Worm (Caenorhabditis elegans) whole organism, L2 larva: Measurements from ENCODE around the gene fcd-2.
A peak's percentile ranks its signal among the peaks of the same experiment; 100 is the strongest.

ENCODE experiments used
- C34F6.9 ChIP-seq: fragments of 150-350 bp; optimal IDR thresholded peaks from 2 replicates; lab custom pipeline; 2014; ENCODE audit warnings: missing biosample characterization, missing genetic modification characterization
- F13H6.1 ChIP-seq: sonication (generic microtip); optimal IDR thresholded peaks from 2 replicates; lab custom pipeline; 2016; ENCODE audit warnings: missing genetic modification characterization, missing compliant biosample characterization
- R02D3.7 ChIP-seq: fragments of 150-350 bp; optimal IDR thresholded peaks from 2 replicates; lab custom pipeline; 2014; ENCODE audit warnings: missing biosample characterization, missing genetic modification characterization
- Y55F3AM.14 ChIP-seq: fragments of 200-800 bp; sonication (Bioruptor generic); optimal IDR thresholded peaks from 2 replicates; lab custom pipeline; 2018; ENCODE audit warnings: mild to moderate bottlenecking, missing genetic modification characterization, missing compliant biosample characterization
- ZK546.5 ChIP-seq: sonication (generic microtip); optimal IDR thresholded peaks from 2 replicates; lab custom pipeline; 2017; ENCODE audit warnings: missing biosample characterization, missing genetic modification characterization
- alr-1 ChIP-seq: fragments of 150-350 bp; optimal IDR thresholded peaks from 2 replicates; lab custom pipeline; 2014; ENCODE audit warnings: missing biosample characterization, missing genetic modification characterization
- aly-2 ChIP-seq: fragments of 150-350 bp; optimal IDR thresholded peaks from 2 replicates; lab custom pipeline; 2014; ENCODE audit warnings: missing biosample characterization, missing genetic modification characterization
- ama-1 ChIP-seq: fragments of 150-350 bp; optimal IDR thresholded peaks from 2 replicates; lab custom pipeline; 2018; ENCODE audit warnings: inconsistent platforms
- blmp-1 ChIP-seq: sonication (generic microtip); optimal IDR thresholded peaks from 2 replicates; lab custom pipeline; 2017; ENCODE audit warnings: missing genetic modification characterization, mild to moderate bottlenecking, missing compliant biosample characterization, antibody characterized with exemption, moderate library complexity; ENCODE audit not compliant: insufficient read depth
- ceh-16 ChIP-seq: fragments of 150-350 bp; optimal IDR thresholded peaks from 2 replicates; lab custom pipeline; 2014; ENCODE audit warnings: missing biosample characterization, missing genetic modification characterization
- crh-2 ChIP-seq: sonication (generic microtip); optimal IDR thresholded peaks from 2 replicates; lab custom pipeline; 2017; ENCODE audit warnings: missing biosample characterization, missing genetic modification characterization
- dmd-4 ChIP-seq: sonication (generic microtip); optimal IDR thresholded peaks from 2 replicates; lab custom pipeline; 2017; ENCODE audit warnings: missing biosample characterization, missing genetic modification characterization
- egl-27 ChIP-seq: sonication (generic microtip); optimal IDR thresholded peaks from 3 replicates; lab custom pipeline; 2017; ENCODE audit warnings: missing biosample characterization, missing genetic modification reagents, missing genetic modification characterization
- elt-1 ChIP-seq: fragments of 150-350 bp; optimal IDR thresholded peaks from 2 replicates; lab custom pipeline; 2014; ENCODE audit warnings: missing biosample characterization, missing genetic modification characterization
- fos-1 ChIP-seq: fragments of 150-350 bp; optimal IDR thresholded peaks from 2 replicates; lab custom pipeline; 2014; ENCODE audit warnings: missing biosample characterization, missing genetic modification characterization
- gmeb-1 ChIP-seq: fragments of 150-350 bp; optimal IDR thresholded peaks from 2 replicates; lab custom pipeline; 2014; ENCODE audit warnings: missing biosample characterization, missing genetic modification characterization
- lin-11 ChIP-seq: fragments of 150-350 bp; sonication (generic microtip); optimal IDR thresholded peaks from 2 replicates; lab custom pipeline; 2014; ENCODE audit warnings: missing biosample characterization, missing genetic modification characterization, inconsistent platforms, mixed read lengths
- lin-13 ChIP-seq: fragments of 150-350 bp; optimal IDR thresholded peaks from 2 replicates; lab custom pipeline; 2014; ENCODE audit warnings: missing biosample characterization, missing genetic modification reagents, missing genetic modification characterization
- lin-39 ChIP-seq: fragments of 150-350 bp; optimal IDR thresholded peaks from 2 replicates; lab custom pipeline; 2014; ENCODE audit warnings: missing biosample characterization, missing genetic modification reagents, missing genetic modification characterization
- lsy-2 ChIP-seq, 2 experiments: fragments of 150-350 bp in 1 of 2; sonication (generic microtip) in 1 of 2; optimal IDR thresholded peaks; 2 replicates each; lab custom pipeline; 2014 to 2017; ENCODE audit warnings: missing biosample characterization in 2 of 2, missing genetic modification characterization in 2 of 2
- mab-5 ChIP-seq: fragments of 150-350 bp; optimal IDR thresholded peaks from 2 replicates; lab custom pipeline; 2014; ENCODE audit warnings: missing biosample characterization, missing genetic modification characterization
- mbf-1 ChIP-seq: sonication (generic microtip); optimal IDR thresholded peaks from 2 replicates; lab custom pipeline; 2017; ENCODE audit warnings: missing biosample characterization, missing genetic modification characterization
- mdl-1 ChIP-seq, 2 experiments: fragments of 150-350 bp in 1 of 2; sonication (generic microtip) in 1 of 2; optimal IDR thresholded peaks; 2 replicates each; lab custom pipeline; 2017; ENCODE audit warnings: missing biosample characterization in 2 of 2, missing genetic modification characterization in 2 of 2
- nhr-10 ChIP-seq: sonication (generic microtip); optimal IDR thresholded peaks from 2 replicates; lab custom pipeline; 2017; ENCODE audit warnings: missing biosample characterization, missing genetic modification characterization
- nhr-11 ChIP-seq: fragments of 150-350 bp; optimal IDR thresholded peaks from 2 replicates; lab custom pipeline; 2014; ENCODE audit warnings: missing biosample characterization, missing genetic modification characterization
- nhr-12 ChIP-seq: fragments of 150-350 bp; optimal IDR thresholded peaks from 2 replicates; lab custom pipeline; 2014; ENCODE audit warnings: missing biosample characterization, missing genetic modification characterization
- nhr-129 ChIP-seq: fragments of 150-350 bp; optimal IDR thresholded peaks from 2 replicates; lab custom pipeline; 2014; ENCODE audit warnings: missing biosample characterization, missing genetic modification characterization
- nhr-21 ChIP-seq: fragments of 150-350 bp; optimal IDR thresholded peaks from 2 replicates; lab custom pipeline; 2014; ENCODE audit warnings: missing biosample characterization, missing genetic modification characterization
- nhr-23 ChIP-seq: fragments of 150-350 bp; optimal IDR thresholded peaks from 2 replicates; lab custom pipeline; 2014; ENCODE audit warnings: missing biosample characterization, missing genetic modification reagents, missing genetic modification characterization
- nhr-25 ChIP-seq: fragments of 150-350 bp; sonication (generic microtip); optimal IDR thresholded peaks from 3 replicates; lab custom pipeline; 2014; ENCODE audit warnings: missing biosample characterization, missing genetic modification characterization
- nhr-6 ChIP-seq: fragments of 150-350 bp; optimal IDR thresholded peaks from 2 replicates; lab custom pipeline; 2014; ENCODE audit warnings: missing biosample characterization, missing genetic modification characterization
- nhr-77 ChIP-seq: fragments of 150-350 bp; optimal IDR thresholded peaks from 2 replicates; lab custom pipeline; 2014; ENCODE audit warnings: missing biosample characterization, missing genetic modification characterization
- peb-1 ChIP-seq: fragments of 150-350 bp; optimal IDR thresholded peaks from 2 replicates; lab custom pipeline; 2014; ENCODE audit warnings: missing biosample characterization, missing genetic modification characterization
- sem-4 ChIP-seq: fragments of 150-350 bp; optimal IDR thresholded peaks from 2 replicates; lab custom pipeline; 2014; ENCODE audit warnings: missing biosample characterization, missing genetic modification reagents, missing genetic modification characterization
- skn-1 ChIP-seq: sonication (generic microtip); optimal IDR thresholded peaks from 2 replicates; lab custom pipeline; 2017; ENCODE audit warnings: missing biosample characterization, missing genetic modification characterization
- sma-3 ChIP-seq: sonication (generic microtip); optimal IDR thresholded peaks from 2 replicates; lab custom pipeline; 2016; ENCODE audit warnings: missing genetic modification reagents, missing genetic modification characterization, missing compliant biosample characterization
- sma-9 ChIP-seq, 2 experiments: fragments of 150-350 bp in 1 of 2; sonication (generic microtip) in 1 of 2; optimal IDR thresholded peaks; 2 replicates each; lab custom pipeline; 2014 to 2016; ENCODE audit warnings: missing genetic modification characterization in 2 of 2, mild to moderate bottlenecking in 1 of 2, missing biosample characterization in 1 of 2, missing compliant biosample characterization in 1 of 2, missing genetic modification reagents in 1 of 2, moderate library complexity in 1 of 2
- snpc-4 ChIP-seq: fragments of 150-350 bp; optimal IDR thresholded peaks from 2 replicates; lab custom pipeline; 2014; ENCODE audit warnings: missing biosample characterization, missing genetic modification characterization
- unc-39 ChIP-seq: fragments of 150-350 bp; optimal IDR thresholded peaks from 2 replicates; lab custom pipeline; 2014; ENCODE audit warnings: missing biosample characterization, missing genetic modification characterization
- unc-55 ChIP-seq: fragments of 150-350 bp; sonication (generic microtip); optimal IDR thresholded peaks from 3 replicates; lab custom pipeline; 2014; ENCODE audit warnings: missing biosample characterization, missing genetic modification reagents, missing genetic modification characterization
- zag-1 ChIP-seq: fragments of 150-350 bp; optimal IDR thresholded peaks from 2 replicates; lab custom pipeline; 2014; ENCODE audit warnings: missing biosample characterization, missing genetic modification characterization
- ztf-1 ChIP-seq: fragments of 200-800 bp; sonication (Bioruptor generic); conservative IDR thresholded peaks from 2 replicates; pipeline ENCODE4 v1.3.6; 2022; ENCODE audit warnings: missing genetic modification characterization, missing compliant biosample characterization
- ztf-11 ChIP-seq: sonication (generic microtip); optimal IDR thresholded peaks from 2 replicates; lab custom pipeline; 2017; ENCODE audit warnings: missing biosample characterization, missing genetic modification characterization
- ztf-4 ChIP-seq: fragments of 150-350 bp; optimal IDR thresholded peaks from 2 replicates; lab custom pipeline; 2014; ENCODE audit warnings: missing biosample characterization, missing genetic modification characterization

The fcd-2 gene

ce11 chrIV:15013517-15014085 lies 11.9 kb upstream of the fcd-2 start, which contains the start of gene Y41E3.7:
Gene Y41E3.7, plus strand, starts transcription at chrIV:15014035.
- TF ChIP-seq blmp-1 (tag; lab: Kevin White, UChicago), result no peak
- TF ChIP-seq C34F6.9, result no peak
- peak; percentile 28 for TF ChIP-seq unc-55 (GFP tag; lab: Kevin White, UChicago)
- TF ChIP-seq nhr-129 (tag; lab: Kevin White, UChicago), result peak; percentile 54
- TF ChIP-seq sem-4 (tag; lab: Kevin White, UChicago), result no peak
- TF ChIP-seq ztf-4 (tag; lab: Kevin White, UChicago), result no peak
- TF ChIP-seq snpc-4 (tag; lab: Kevin White, UChicago), result no peak
- no peak for TF ChIP-seq peb-1 (tag; lab: Kevin White, UChicago)
- no peak for TF ChIP-seq nhr-77
- no peak for TF ChIP-seq ztf-11 (tag; lab: Kevin White, UChicago)
- TF ChIP-seq nhr-10, result no peak
- no peak for TF ChIP-seq sma-9 (GFP tag; optimal IDR thresholded peaks at IDR 0.05; lab: Kevin White, UChicago)
- no peak for TF ChIP-seq sma-9 (tag; optimal IDR thresholded peaks at IDR 0.05; lab: Kevin White, UChicago)
- TF ChIP-seq sma-3 (GFP tag; lab: Kevin White, UChicago), result no peak
- peak; percentile 14 for TF ChIP-seq gmeb-1
- TF ChIP-seq lsy-2 (tag; optimal IDR thresholded peaks at IDR 0.05; lab: Kevin White, UChicago), result peak in 1 of 2 experiments; percentile 34
- TF ChIP-seq nhr-6, result no peak
- TF ChIP-seq ama-1 (lab: Kevin White, UChicago), result no peak
- no peak for TF ChIP-seq alr-1 (tag; lab: Kevin White, UChicago)
- no peak for TF ChIP-seq ceh-16
- no peak for TF ChIP-seq nhr-21 (tag; lab: Kevin White, UChicago)
- no peak for TF ChIP-seq Y55F3AM.14 (GFP tag; lab: Kevin White, UChicago)
- no peak for TF ChIP-seq unc-39
- TF ChIP-seq skn-1 (tag; lab: Kevin White, UChicago), result no peak
- no peak for TF ChIP-seq lin-13 (GFP tag; lab: Kevin White, UChicago)
- no peak for TF ChIP-seq dmd-4

- no peak for TF ChIP-seq crh-2 (tag; lab: Kevin White, UChicago)
- no peak for TF ChIP-seq dmd-4
- no peak for TF ChIP-seq aly-2
- no peak for TF ChIP-seq Y55F3AM.14 (GFP tag; lab: Kevin White, UChicago)
- TF ChIP-seq mdl-1 (tag; optimal IDR thresholded peaks at IDR 0.05; lab: Kevin White, UChicago), result no peak
- TF ChIP-seq skn-1 (tag; lab: Kevin White, UChicago), result no peak
- TF ChIP-seq C34F6.9, result peak; percentile 26
- no peak for TF ChIP-seq nhr-25 (tag; lab: Kevin White, UChicago)
- TF ChIP-seq nhr-129 (tag; lab: Kevin White, UChicago), result peak; percentile 55
- no peak for TF ChIP-seq R02D3.7
- TF ChIP-seq ztf-11 (tag; lab: Kevin White, UChicago), result no peak
- no peak for TF ChIP-seq nhr-23 (tag; lab: Kevin White, UChicago)
- peak; percentile 72 for TF ChIP-seq F13H6.1 (tag; lab: Kevin White, UChicago)
- no peak for TF ChIP-seq snpc-4 (tag; lab: Kevin White, UChicago)
- peak; percentile 17 for TF ChIP-seq egl-27 (tag; lab: Kevin White, UChicago)
- TF ChIP-seq zag-1, result peak; percentile 65
- peak; percentile 6 for TF ChIP-seq sma-9 (GFP tag; optimal IDR thresholded peaks at IDR 0.05; lab: Kevin White, UChicago)
- no peak for TF ChIP-seq sma-9 (tag; optimal IDR thresholded peaks at IDR 0.05; lab: Kevin White, UChicago)
- peak; percentile 66 for TF ChIP-seq sem-4 (tag; lab: Kevin White, UChicago)
- TF ChIP-seq nhr-11 (tag; lab: Kevin White, UChicago), result no peak
- TF ChIP-seq fos-1, result no peak
- no peak for TF ChIP-seq sma-3 (GFP tag; lab: Kevin White, UChicago)
- peak in 1 of 2 experiments; percentile 21 for TF ChIP-seq lsy-2 (tag; optimal IDR thresholded peaks at IDR 0.05; lab: Kevin White, UChicago)
Observed at ce11 chrIV:15016984-15017383, 8.5 kb upstream of the fcd-2 start.

DNA sequence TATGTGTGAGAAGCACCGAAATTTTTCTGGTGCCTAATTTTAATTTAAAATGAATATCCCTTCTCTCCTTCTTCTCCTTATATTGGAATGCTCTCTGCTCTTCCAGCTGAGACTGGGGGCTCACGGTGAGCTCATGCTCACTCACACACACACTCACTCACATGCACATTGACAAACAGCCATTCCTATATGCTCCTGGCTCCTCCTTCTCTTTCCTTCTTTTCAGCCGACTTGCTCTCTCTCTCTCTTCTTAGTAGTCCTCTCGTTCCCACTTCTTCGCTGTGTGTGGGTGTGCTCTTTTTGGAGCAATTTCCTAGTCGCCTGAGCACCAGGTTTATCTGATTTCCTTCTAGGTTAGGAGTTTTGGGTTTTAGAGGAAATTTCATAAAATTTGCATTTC lies 4.6 kb upstream of the fcd-2 start:
- TF ChIP-seq nhr-12 (tag; lab: Kevin White, UChicago), result no peak
- TF ChIP-seq unc-39, result no peak
- no peak for TF ChIP-seq blmp-1 (tag; lab: Kevin White, UChicago)
- peak in 1 of 2 experiments; percentile 52 for TF ChIP-seq lsy-2 (tag; optimal IDR thresholded peaks at IDR 0.05; lab: Kevin White, UChicago)
- peak; percentile 33 for TF ChIP-seq F13H6.1 (tag; lab: Kevin White, UChicago)
- no peak for TF ChIP-seq egl-27 (tag; lab: Kevin White, UChicago)
- TF ChIP-seq crh-2 (tag; lab: Kevin White, UChicago), result no peak
- TF ChIP-seq ztf-1 (GFP tag; lab: Robert Waterston, UW), result no peak
- TF ChIP-seq sem-4 (tag; lab: Kevin White, UChicago), result no peak
- TF ChIP-seq elt-1 (tag; lab: Kevin White, UChicago), result no peak
- TF ChIP-seq sma-9 (GFP tag; optimal IDR thresholded peaks at IDR 0.05; lab: Kevin White, UChicago), result no peak
- TF ChIP-seq sma-9 (tag; optimal IDR thresholded peaks at IDR 0.05; lab: Kevin White, UChicago), result no peak
- TF ChIP-seq ztf-4 (tag; lab: Kevin White, UChicago), result no peak
- no peak for TF ChIP-seq sma-3 (GFP tag; lab: Kevin White, UChicago)
- peak; percentile 21 for TF ChIP-seq zag-1
- TF ChIP-seq skn-1 (tag; lab: Kevin White, UChicago), result no peak
- TF ChIP-seq ztf-11 (tag; lab: Kevin White, UChicago), result no peak
- no peak for TF ChIP-seq aly-2
- TF ChIP-seq alr-1 (tag; lab: Kevin White, UChicago), result no peak
- TF ChIP-seq lin-13 (GFP tag; lab: Kevin White, UChicago), result no peak
- TF ChIP-seq fos-1, result no peak
- no peak for TF ChIP-seq mab-5 (tag; lab: Kevin White, UChicago)
- no peak for TF ChIP-seq nhr-6
- TF ChIP-seq lin-39 (tag; lab: Kevin White, UChicago), result no peak
- no peak for TF ChIP-seq nhr-11 (tag; lab: Kevin White, UChicago)
- TF ChIP-seq ceh-16, result no peak
- no peak for TF ChIP-seq snpc-4 (tag; lab: Kevin White, UChicago)
- no peak for TF ChIP-seq nhr-77
- TF ChIP-seq lin-11 (tag; lab: Kevin White, UChicago), result peak; percentile 24
- no peak for TF ChIP-seq ama-1 (lab: Kevin White, UChicago)
- no peak for TF ChIP-seq gmeb-1
- TF ChIP-seq ZK546.5 (tag; lab: Kevin White, UChicago), result no peak
- TF ChIP-seq mbf-1 (tag; lab: Kevin White, UChicago), result no peak
